Worm (Caenorhabditis elegans) whole organism, late embryonic: ENCODE data around the gene col-77.

Experiments used
- T23F11.4 ChIP-seq: fragments of 200-800 bp; sonication (Bioruptor generic); optimal IDR thresholded peaks from 2 replicates; lab custom pipeline; 2018; ENCODE audit warnings: mild to moderate bottlenecking, missing genetic modification characterization, missing compliant biosample characterization
- Y22D7AL.16 ChIP-seq: sonication (generic microtip); optimal IDR thresholded peaks from 2 replicates; lab custom pipeline; 2016; ENCODE audit warnings: missing genetic modification characterization, missing compliant biosample characterization
- ceh-14 ChIP-seq: sonication (generic microtip); optimal IDR thresholded peaks from 2 replicates; lab custom pipeline; 2016; ENCODE audit warnings: missing genotype, missing genetic modification characterization, missing compliant biosample characterization
- ceh-22 ChIP-seq: sonication (generic microtip); optimal IDR thresholded peaks from 2 replicates; lab custom pipeline; 2017; ENCODE audit warnings: missing biosample characterization, missing genetic modification characterization
- dmd-4 ChIP-seq: sonication (generic microtip); optimal IDR thresholded peaks from 2 replicates; lab custom pipeline; 2016; ENCODE audit warnings: borderline replicate concordance, missing genetic modification characterization, missing compliant biosample characterization
- fkh-10 ChIP-seq: fragments of 150-350 bp; optimal IDR thresholded peaks from 2 replicates; lab custom pipeline; 2014; ENCODE audit warnings: missing biosample characterization, missing genetic modification reagents, missing genetic modification characterization
- npax-4 ChIP-seq: sonication (generic microtip); optimal IDR thresholded peaks from 2 replicates; lab custom pipeline; 2016; ENCODE audit warnings: missing genetic modification characterization, missing compliant biosample characterization
- pqm-1 ChIP-seq: sonication (generic microtip); optimal IDR thresholded peaks from 2 replicates; lab custom pipeline; 2016; ENCODE audit warnings: missing genetic modification characterization, missing compliant biosample characterization
- syd-9 ChIP-seq: sonication (generic microtip); optimal IDR thresholded peaks from 2 replicates; lab custom pipeline; 2016; ENCODE audit warnings: mild to moderate bottlenecking, missing genetic modification characterization, moderate library complexity, missing compliant biosample characterization
- unc-3 ChIP-seq, 2 experiments: fragments of 200-800 bp in 1 of 2; sonication (Bioruptor generic) in 1 of 2; sonication (generic microtip) in 1 of 2; conservative IDR thresholded peaks in 1 of 2; optimal IDR thresholded peaks in 1 of 2; 2 replicates each; pipeline versions ENCODE4 v1.3.6 to Lab custom; 2016 to 2022; ENCODE audit warnings: missing compliant biosample characterization in 2 of 2, missing genetic modification characterization in 2 of 2, missing genetic modification reagents in 1 of 2

ce11 chrII:8384344-8384743, 25.2 kb upstream of the col-77 start:
- TF ChIP-seq dmd-4 (tag; lab: Kevin White, UChicago) (no peak), npax-4 (tag; lab: Kevin White, UChicago) (no peak), unc-3 (GFP tag; conservative IDR thresholded peaks at IDR 0.05; lab: Robert Waterston, UW) (no peak), unc-3 (tag; optimal IDR thresholded peaks at IDR 0.05; lab: Kevin White, UChicago) (no peak), T23F11.4 (GFP tag; lab: Kevin White, UChicago) (no peak), ceh-22 (tag; lab: Kevin White, UChicago) (no peak), syd-9 (tag; lab: Kevin White, UChicago) (no peak), pqm-1 (tag; lab: Kevin White, UChicago) (no peak), fkh-10 (no peak), ceh-14 (no peak), Y22D7AL.16 (tag; lab: Kevin White, UChicago) (no peak)
